Fruit fly (Drosophila melanogaster) whole organism, adult: ENCODE results near the gene CG4074.

Source experiments
- CG14711 ChIP-seq: fragments of 200-800 bp; sonication (Bioruptor generic); optimal IDR thresholded peaks from 2 replicates; lab custom pipeline; 2018; ENCODE audit warnings: missing biosample characterization, mild to moderate bottlenecking, missing genetic modification characterization, moderate library complexity
- CG5204 ChIP-seq: fragments of 200-800 bp; sonication (Bioruptor generic); optimal IDR thresholded peaks from 2 replicates; lab custom pipeline; 2016; ENCODE audit warnings: missing biosample characterization, missing genetic modification characterization
- CG7101 ChIP-seq: fragments of 200-800 bp; sonication (Bioruptor generic); optimal IDR thresholded peaks from 2 replicates; lab custom pipeline; 2018; ENCODE audit warnings: missing biosample characterization, mild to moderate bottlenecking, missing genetic modification characterization, moderate library complexity
- Clk ChIP-seq: fragments of 200-800 bp; sonication (Bioruptor generic); optimal IDR thresholded peaks from 2 replicates; lab custom pipeline; 2017; ENCODE audit warnings: missing biosample characterization, missing genetic modification characterization
- Crg-1 ChIP-seq: fragments of 200-800 bp; sonication (Bioruptor generic); optimal IDR thresholded peaks from 2 replicates; lab custom pipeline; 2016; ENCODE audit warnings: missing biosample characterization, missing genetic modification characterization
- Mnt ChIP-seq: fragments of 200-800 bp; sonication (Bioruptor generic); optimal IDR thresholded peaks from 2 replicates; lab custom pipeline; 2016; ENCODE audit warnings: missing biosample characterization, mild to moderate bottlenecking, missing genetic modification characterization
- bab1 ChIP-seq: fragments of 200-800 bp; sonication (Bioruptor generic); optimal IDR thresholded peaks from 3 replicates; lab custom pipeline; 2019; ENCODE audit warnings: missing biosample characterization, mild to moderate bottlenecking, missing genetic modification characterization, moderate library complexity
- cnc ChIP-seq, 2 experiments: fragments of >200 bp; optimal IDR thresholded peaks; 2 replicates each; lab custom pipeline; 2017
- kay ChIP-seq: fragments of 200-800 bp; sonication (Bioruptor generic); peaks from one replicate; lab custom pipeline; 2016; ENCODE audit warnings: missing biosample characterization, missing genetic modification characterization, borderline replicate concordance
- ovo ChIP-seq: fragments of 200-800 bp; sonication (Bioruptor generic); optimal IDR thresholded peaks from 2 replicates; lab custom pipeline; 2016; ENCODE audit warnings: missing biosample characterization, missing genetic modification characterization
- tj ChIP-seq: fragments of 200-800 bp; sonication (Bioruptor generic); optimal IDR thresholded peaks from 3 replicates; lab custom pipeline; 2017; ENCODE audit warnings: missing biosample characterization, mild to moderate bottlenecking, missing genetic modification characterization, moderate library complexity
- toe ChIP-seq: fragments of 200-800 bp; sonication (Bioruptor generic); optimal IDR thresholded peaks from 2 replicates; lab custom pipeline; 2016; ENCODE audit warnings: missing biosample characterization, missing genetic modification characterization

DNA sequence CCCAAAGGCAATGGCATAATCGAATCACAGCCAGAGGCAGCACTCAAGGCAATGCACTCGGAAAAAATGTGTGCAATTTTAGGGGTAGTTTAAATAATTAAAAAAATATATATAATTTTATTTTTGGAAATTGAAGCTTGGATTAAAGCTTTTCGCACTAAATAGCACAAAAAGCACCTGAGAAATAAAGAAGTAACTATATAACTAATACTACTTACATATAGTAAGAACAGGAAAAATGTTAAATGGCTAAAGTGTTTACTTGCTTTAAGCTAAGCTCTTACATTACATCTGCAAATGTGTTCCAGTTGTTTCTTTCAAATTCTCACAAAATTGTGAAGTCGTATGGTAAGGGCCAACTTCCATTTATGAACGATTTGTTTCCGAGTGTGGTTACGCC lies 29.9 kb downstream of the CG4074 start, which contains the start of gene Gr77a:
- TF ChIP-seq kay (no peak), toe (GFP tag; lab: Kevin White, UChicago) (no peak), CG14711 (no peak), Mnt (GFP tag; lab: Kevin White, UChicago) (no peak), bab1 (GFP tag; lab: Kevin White, UChicago) (no peak), Clk (GFP tag; lab: Kevin White, UChicago) (no peak), tj (GFP tag; lab: Kevin White, UChicago) (no peak), CG7101 (tag; lab: Kevin White, UChicago) (no peak), CG5204 (GFP tag; lab: Kevin White, UChicago) (no peak), Crg-1 (GFP tag; lab: Kevin White, UChicago) (no peak), ovo (GFP tag; lab: Kevin White, UChicago) (no peak), cnc (optimal IDR thresholded peaks at IDR 0.05; lab: Kevin White, UChicago) (no peak)
